Fruit fly (Drosophila melanogaster): ENCODE data around the gene Cyp4ac2.

- no peak for TF ChIP-seq pad (GFP tag; optimal IDR thresholded peaks at IDR 0.05)
- TF ChIP-seq kay (GFP tag; ENCODE audit: borderline replicate concordance), result no peak
- TF ChIP-seq Clk (GFP tag; optimal IDR thresholded peaks at IDR 0.05), result no peak
- no peak for TF ChIP-seq toe (GFP tag; optimal IDR thresholded peaks at IDR 0.05)
Measured at dm6 chr2L:5268198-5268597, 2.0 kb downstream of the Cyp4ac2 start, which contains the start of gene Cyp4ac3.

All from whole organism, adult.